Fruit fly (Drosophila melanogaster) whole organism, embryonic: ENCODE results near the gene Mettl5.

Source experiments
- Atf-2 ChIP-seq: fragments of 200-800 bp; sonication (Bioruptor generic); optimal IDR thresholded peaks from 2 replicates; lab custom pipeline; 2016; ENCODE audit warnings: missing biosample characterization, missing genetic modification characterization
- C15 ChIP-seq: fragments of 200-800 bp; sonication (Bioruptor generic); IDR thresholded peaks from 3 replicates; pipeline ENCODE4 v1.3.6; 2022; ENCODE audit warnings: missing biosample characterization, missing genetic modification characterization
- CG10267 ChIP-seq: fragments of 200-800 bp; sonication (Bioruptor generic); optimal IDR thresholded peaks from 2 replicates; lab custom pipeline; 2018; ENCODE audit warnings: missing biosample characterization, mild to moderate bottlenecking, missing genetic modification characterization, moderate library complexity
- CG10959 ChIP-seq: fragments of 200-800 bp; sonication (Bioruptor generic); IDR thresholded peaks from 2 replicates; pipeline ENCODE4 v1.3.6; 2022; ENCODE audit warnings: missing biosample characterization, missing genetic modification characterization
- CG11247 ChIP-seq: fragments of 200-800 bp; sonication (Bioruptor generic); IDR thresholded peaks from 2 replicates; pipeline ENCODE4 v1.3.6; 2022; ENCODE audit warnings: missing biosample characterization, missing genetic modification characterization
- CG12071 ChIP-seq: fragments of 200-800 bp; sonication (Bioruptor generic); optimal IDR thresholded peaks from 3 replicates; lab custom pipeline; 2018; ENCODE audit warnings: missing biosample characterization, mild to moderate bottlenecking, missing genetic modification characterization
- CG12155 ChIP-seq: fragments of 200-800 bp; sonication (Bioruptor generic); optimal IDR thresholded peaks from 3 replicates; lab custom pipeline; 2016; ENCODE audit warnings: missing biosample characterization, missing genetic modification characterization
- CG13123 ChIP-seq: fragments of 200-800 bp; sonication (Bioruptor generic); optimal IDR thresholded peaks from 2 replicates; lab custom pipeline; 2016; ENCODE audit warnings: missing biosample characterization, missing genetic modification characterization
- CG13287 ChIP-seq: fragments of 200-800 bp; sonication (Bioruptor generic); IDR thresholded peaks from 2 replicates; pipeline ENCODE4 v1.3.6; 2022; ENCODE audit warnings: missing biosample characterization, missing genetic modification characterization; ENCODE audit not compliant: partially characterized antibody
- CG13424 ChIP-seq: fragments of 200-800 bp; sonication (Bioruptor generic); optimal IDR thresholded peaks from 2 replicates; lab custom pipeline; 2019; ENCODE audit warnings: missing biosample characterization, mild to moderate bottlenecking, missing genetic modification characterization, moderate library complexity
- CG18011 ChIP-seq: fragments of 200-800 bp; sonication (Bioruptor generic); optimal IDR thresholded peaks from 2 replicates; lab custom pipeline; 2017; ENCODE audit warnings: missing biosample characterization, missing genetic modification characterization, mild to moderate bottlenecking, moderate library complexity, missing genotype
- CG3163 ChIP-seq: fragments of 200-800 bp; sonication (Bioruptor generic); optimal IDR thresholded peaks from 3 replicates; lab custom pipeline; 2016; ENCODE audit warnings: missing biosample characterization, missing genetic modification characterization
- CG33213 ChIP-seq: fragments of 200-800 bp; sonication (Bioruptor generic); optimal IDR thresholded peaks from 3 replicates; lab custom pipeline; 2016; ENCODE audit warnings: missing biosample characterization, missing genetic modification characterization
- CG3726 ChIP-seq: fragments of 200-800 bp; sonication (Bioruptor generic); IDR thresholded peaks from 3 replicates; pipeline ENCODE4, ENCODE4 v1.3.6; 2022; ENCODE audit warnings: missing biosample characterization, missing genetic modification characterization
- CG8924 ChIP-seq: fragments of 200-800 bp; optimal IDR thresholded peaks from 3 replicates; lab custom pipeline; 2019; ENCODE audit warnings: missing biosample characterization, mild to moderate bottlenecking, missing genetic modification characterization, moderate library complexity
- CG9609 ChIP-seq: fragments of 200-800 bp; sonication (Bioruptor generic); optimal IDR thresholded peaks from 3 replicates; lab custom pipeline; 2016; ENCODE audit warnings: missing biosample characterization, missing genetic modification characterization
- CrebB ChIP-seq: fragments of 200-800 bp; sonication (Bioruptor generic); optimal IDR thresholded peaks from 3 replicates; lab custom pipeline; 2018; ENCODE audit warnings: missing biosample characterization, mild to moderate bottlenecking, missing genetic modification characterization
- D ChIP-seq, 2 experiments: fragments of 200-800 bp in 1 of 2; fragments of >200 bp in 1 of 2; sonication (Bioruptor generic) in 1 of 2; optimal IDR thresholded peaks; 2 replicates in 1 of 2; 3 replicates in 1 of 2; lab custom pipeline; 2017; ENCODE audit warnings: mild to moderate bottlenecking in 1 of 2, missing biosample characterization in 1 of 2, missing genetic modification characterization in 1 of 2, missing genetic modification reagents in 1 of 2
- D19A ChIP-seq: fragments of 200-800 bp; optimal IDR thresholded peaks from 3 replicates; lab custom pipeline; 2019; ENCODE audit warnings: missing biosample characterization, mild to moderate bottlenecking, missing genetic modification characterization, moderate library complexity
- Dref ChIP-seq: fragments of 200-800 bp; sonication (Bioruptor generic); IDR thresholded peaks from 2 replicates; pipeline ENCODE4 v1.3.6; 2022; ENCODE audit warnings: missing biosample characterization, missing genetic modification characterization
- Fer1 ChIP-seq: fragments of 200-800 bp; sonication (Bioruptor generic); optimal IDR thresholded peaks from 2 replicates; lab custom pipeline; 2017; ENCODE audit warnings: missing biosample characterization, mild to moderate bottlenecking, missing genetic modification characterization
- H15 ChIP-seq: fragments of 200-800 bp; sonication (Bioruptor generic); IDR thresholded peaks from 3 replicates; pipeline ENCODE4 v1.3.6; 2022; ENCODE audit warnings: missing biosample characterization, missing genetic modification characterization
- HLH4C ChIP-seq: fragments of 200-800 bp; sonication (Bioruptor generic); IDR thresholded peaks from 3 replicates; pipeline ENCODE4 v1.3.6; 2022; ENCODE audit warnings: missing biosample characterization, missing genetic modification characterization; ENCODE audit not compliant: partially characterized antibody
- Hr39 ChIP-seq: fragments of >200 bp; optimal IDR thresholded peaks from 2 replicates; lab custom pipeline; 2017
- NFAT ChIP-seq: fragments of 200-800 bp; sonication (Bioruptor generic); IDR thresholded peaks from 2 replicates; pipeline ENCODE4 v1.3.6; 2022; ENCODE audit warnings: missing biosample characterization, missing genetic modification characterization
- NfI ChIP-seq: fragments of 200-800 bp; sonication (Bioruptor generic); optimal IDR thresholded peaks from 3 replicates; lab custom pipeline; 2018; ENCODE audit warnings: missing biosample characterization, mild to moderate bottlenecking, missing genetic modification characterization, moderate library complexity
- Oli ChIP-seq: fragments of 200-800 bp; sonication (Bioruptor generic); optimal IDR thresholded peaks from 2 replicates; lab custom pipeline; 2018; ENCODE audit warnings: missing biosample characterization, mild to moderate bottlenecking, missing genetic modification characterization, moderate library complexity
- Usf ChIP-seq: fragments of 200-800 bp; sonication (Bioruptor generic); optimal IDR thresholded peaks from 2 replicates; lab custom pipeline; 2017; ENCODE audit warnings: missing genotype, missing biosample characterization, missing genetic modification characterization
- Vsx1 ChIP-seq: fragments of 200-800 bp; sonication (Bioruptor generic); optimal IDR thresholded peaks from 2 replicates; lab custom pipeline; 2017; ENCODE audit warnings: missing biosample characterization, mild to moderate bottlenecking, missing genetic modification characterization, missing genetic modification reagents
- Xrp1 ChIP-seq: fragments of 200-800 bp; sonication (Bioruptor generic); IDR thresholded peaks from 2 replicates; pipeline ENCODE4 v1.3.6; 2022; ENCODE audit warnings: missing biosample characterization, missing genetic modification characterization
- YL-1 ChIP-seq: fragments of 200-800 bp; sonication (Bioruptor generic); optimal IDR thresholded peaks from 3 replicates; lab custom pipeline; 2017; ENCODE audit warnings: missing biosample characterization, mild to moderate bottlenecking, missing genetic modification characterization
- al ChIP-seq: fragments of 200-800 bp; sonication (Bioruptor generic); IDR thresholded peaks from 2 replicates; pipeline ENCODE4 v1.3.6; 2022; ENCODE audit warnings: missing biosample characterization, missing genetic modification characterization
- ash1 ChIP-seq: fragments of 200-800 bp; sonication (Bioruptor generic); optimal IDR thresholded peaks from 2 replicates; lab custom pipeline; 2018; ENCODE audit warnings: missing biosample characterization, mild to moderate bottlenecking, missing genetic modification characterization
- bbx ChIP-seq: fragments of 200-800 bp; sonication (Bioruptor generic); IDR thresholded peaks from 2 replicates; pipeline ENCODE4 v1.3.6; 2022; ENCODE audit warnings: missing biosample characterization, missing genetic modification characterization; ENCODE audit not compliant: partially characterized antibody
- chif ChIP-seq, 2 experiments: fragments of 200-800 bp; sonication (Bioruptor generic); optimal IDR thresholded peaks; 3 replicates each; lab custom pipeline; 2016; ENCODE audit warnings: missing biosample characterization in 2 of 2, missing genetic modification characterization in 2 of 2
- chinmo ChIP-seq: fragments of 200-800 bp; sonication (Bioruptor generic); IDR thresholded peaks from 4 replicates; pipeline ENCODE4 v1.3.6; 2022; ENCODE audit warnings: missing biosample characterization, missing genetic modification characterization; ENCODE audit not compliant: partially characterized antibody
- crc ChIP-seq: fragments of 200-800 bp; sonication (Bioruptor generic); optimal IDR thresholded peaks from 2 replicates; lab custom pipeline; 2016; ENCODE audit warnings: missing biosample characterization, missing genetic modification characterization
- crol ChIP-seq: fragments of 200-800 bp; sonication (Bioruptor generic); IDR thresholded peaks from 2 replicates; pipeline ENCODE4 v1.3.6; 2022; ENCODE audit warnings: missing biosample characterization, missing genetic modification characterization
- dmrt11E ChIP-seq: fragments of 200-800 bp; sonication (Bioruptor generic); optimal IDR thresholded peaks from 3 replicates; lab custom pipeline; 2018; ENCODE audit warnings: missing biosample characterization, mild to moderate bottlenecking, missing genetic modification characterization, moderate library complexity
- emc ChIP-seq: fragments of 200-800 bp; sonication (Bioruptor generic); optimal IDR thresholded peaks from 2 replicates; lab custom pipeline; 2016; ENCODE audit warnings: missing biosample characterization, missing genetic modification characterization
- gt ChIP-seq: fragments of 200-800 bp; sonication (Bioruptor generic); IDR thresholded peaks from 2 replicates; pipeline ENCODE4 v1.3.6; 2022; ENCODE audit warnings: missing biosample characterization, missing genetic modification characterization
- pan ChIP-seq, 4 experiments: fragments of >200 bp in 3 of 4; fragments of 200-800 bp in 1 of 4; sonication (Bioruptor generic) in 1 of 4; optimal IDR thresholded peaks in 3 of 4; IDR thresholded peaks in 1 of 4; 2 replicates each; pipeline versions ENCODE4 v1.3.6 to Lab custom; 2017 to 2022; ENCODE audit warnings: missing biosample characterization in 2 of 4, missing genetic modification characterization in 2 of 4, mixed read lengths in 1 of 4
- peb ChIP-seq: fragments of 200-800 bp; sonication (Bioruptor generic); IDR thresholded peaks from 2 replicates; pipeline ENCODE4 v1.3.6; 2022; ENCODE audit warnings: missing biosample characterization, missing genetic modification characterization
- pfk ChIP-seq: fragments of 200-800 bp; sonication (Bioruptor generic); optimal IDR thresholded peaks from 2 replicates; lab custom pipeline; 2018; ENCODE audit warnings: missing biosample characterization, mild to moderate bottlenecking, missing genetic modification characterization, moderate library complexity
- sisA ChIP-seq: fragments of 200-800 bp; sonication (Bioruptor generic); IDR thresholded peaks from 2 replicates; pipeline ENCODE4 v1.3.6; 2022; ENCODE audit warnings: missing biosample characterization, missing genetic modification characterization
- sr ChIP-seq: fragments of 200-800 bp; sonication (Bioruptor generic); IDR thresholded peaks from 3 replicates; pipeline ENCODE4 v1.3.6; 2022; ENCODE audit warnings: missing biosample characterization, missing genetic modification characterization
- tgo ChIP-seq: fragments of 200-800 bp; sonication (Bioruptor generic); IDR thresholded peaks from 3 replicates; pipeline ENCODE4 v1.3.6; 2022; ENCODE audit warnings: missing biosample characterization, missing genetic modification characterization
- yki ChIP-seq: fragments of >200 bp; optimal IDR thresholded peaks from 3 replicates; lab custom pipeline; 2018
- zf30C ChIP-seq: fragments of 200-800 bp; sonication (Bioruptor generic); optimal IDR thresholded peaks from 3 replicates; lab custom pipeline; 2018; ENCODE audit warnings: missing biosample characterization, mild to moderate bottlenecking, missing genetic modification characterization

Gene Mettl5

dm6 chr3L:19292440-19293175 is 29.0 kb downstream of the Mettl5 start, which contains the start of gene Gbs-76A (continued):
- TF ChIP-seq YL-1 (GFP tag; lab: Kevin White, UChicago), result peak; percentile 34
- TF ChIP-seq chinmo (GFP tag; lab: Robert Waterston, UW), result 0 out of 4 replicates have a peak, but pooled peaks have one; percentile 62
- no peak for TF ChIP-seq CG3163 (GFP tag; lab: Kevin White, UChicago)
- TF ChIP-seq sr, result no peak
- peak; percentile 84 for TF ChIP-seq Oli (tag; lab: Kevin White, UChicago)
- peak; percentile 33 for TF ChIP-seq Usf (GFP tag; lab: Kevin White, UChicago)
- TF ChIP-seq CG18011 (GFP tag; lab: Kevin White, UChicago), result peak; percentile 47
- TF ChIP-seq crol (GFP tag; lab: Robert Waterston, UW), result peak; percentile 43
- TF ChIP-seq yki (lab: Kevin White, UChicago), result peak; percentile 16
- no peak for TF ChIP-seq Dref (GFP tag; lab: Robert Waterston, UW)
- no peak for TF ChIP-seq C15 (GFP tag; lab: Robert Waterston, UW)
- peak; percentile 28 for TF ChIP-seq pfk (GFP tag; lab: Kevin White, UChicago)
- TF ChIP-seq CG8924, result peak; percentile 88
- TF ChIP-seq D (optimal IDR thresholded peaks at IDR 0.05; lab: Kevin White, UChicago), result no peak
- peak; percentile 75 for TF ChIP-seq D (GFP tag; optimal IDR thresholded peaks at IDR 0.05; lab: Kevin White, UChicago)
- TF ChIP-seq CG13123 (GFP tag; lab: Kevin White, UChicago), result peak; percentile 29
- TF ChIP-seq bbx (GFP tag; lab: Robert Waterston, UW), result peak; percentile 29; the same call in 1 of the 2 replicates
- TF ChIP-seq al (GFP tag; lab: Robert Waterston, UW), result peak; percentile 67
- peak; percentile 85 for TF ChIP-seq Xrp1 (GFP tag; lab: Robert Waterston, UW)
- TF ChIP-seq CG33213 (GFP tag; lab: Kevin White, UChicago), result no peak
- TF ChIP-seq Atf-2 (GFP tag; lab: Kevin White, UChicago), result no peak
- no peak for TF ChIP-seq crc
- no peak for TF ChIP-seq Hr39 (lab: Kevin White, UChicago)
- peak; percentile 79 for TF ChIP-seq NfI (GFP tag; lab: Kevin White, UChicago)
- peak; percentile 75 for TF ChIP-seq zf30C (GFP tag; lab: Kevin White, UChicago)
- peak; percentile 70 for TF ChIP-seq Vsx1 (GFP tag; lab: Kevin White, UChicago)
- TF ChIP-seq chif (GFP tag; optimal IDR thresholded peaks at IDR 0.05; lab: Kevin White, UChicago), result no peak
- peak; percentile 64 for TF ChIP-seq sisA
- TF ChIP-seq CG11247 (GFP tag; lab: Robert Waterston, UW), result peak; percentile 41; the same call in 1 of the 2 replicates
- peak; percentile 91 for TF ChIP-seq Fer1 (GFP tag; lab: Kevin White, UChicago)
- TF ChIP-seq peb (GFP tag; lab: Robert Waterston, UW), result no peak
- no peak for TF ChIP-seq CG12071 (GFP tag; lab: Kevin White, UChicago)
- no peak for TF ChIP-seq gt
- no peak for TF ChIP-seq CG9609 (GFP tag; lab: Kevin White, UChicago)
- TF ChIP-seq dmrt11E (tag; lab: Kevin White, UChicago), result peak; percentile 69
- peak; percentile 54; the same call in 2 of the 3 replicates for TF ChIP-seq H15
- TF ChIP-seq CG13287 (GFP tag; lab: Robert Waterston, UW), result peak; percentile 67
- no peak for TF ChIP-seq emc (GFP tag; lab: Kevin White, UChicago)
- peak; percentile 52 for TF ChIP-seq CrebB
- TF ChIP-seq CG10959 (GFP tag; lab: Robert Waterston, UW), result no peak
- no peak for TF ChIP-seq CG12155 (GFP tag; lab: Kevin White, UChicago)
- TF ChIP-seq NFAT (GFP tag; lab: Robert Waterston, UW), result 0 out of 2 replicates have a peak, but pooled peaks have one; percentile 6
- TF ChIP-seq HLH4C (GFP tag; lab: Robert Waterston, UW), result peak; percentile 41; the same call in 1 of the 3 replicates
- no peak for TF ChIP-seq pan (optimal IDR thresholded peaks at IDR 0.05; lab: Kevin White, UChicago)
- peak in 1 of 2 experiments; percentile 78 for TF ChIP-seq pan (GFP tag; optimal IDR thresholded peaks at IDR 0.05 in 1 of 2, IDR thresholded peaks at IDR 0.05 in 1 of 2)
- TF ChIP-seq ash1 (GFP tag; lab: Kevin White, UChicago), result no peak
- TF ChIP-seq CG10267 (tag; lab: Kevin White, UChicago), result peak; percentile 76
- TF ChIP-seq D19A (tag; lab: Kevin White, UChicago), result peak; percentile 79
- no peak for TF ChIP-seq CG3726
- TF ChIP-seq tgo, result peak; percentile 79
- peak; percentile 89 for TF ChIP-seq CG13424 (tag; lab: Kevin White, UChicago)
